Worm (Caenorhabditis elegans): ENCODE data around the gene age-1.

age-1 gene

ce11 chrII:11545299-11545951, 18.6 kb upstream of the age-1 start, which contains the start of gene dnj-13 (continued):
- peak; percentile 72 for TF ChIP-seq ztf-4 (tag; optimal IDR thresholded peaks at IDR 0.05)
- TF ChIP-seq fkh-10 (GFP tag; optimal IDR thresholded peaks at IDR 0.05) = peak; percentile 85
- peak; percentile 71 for TF ChIP-seq lin-39 (tag; optimal IDR thresholded peaks at IDR 0.05)

DNA sequence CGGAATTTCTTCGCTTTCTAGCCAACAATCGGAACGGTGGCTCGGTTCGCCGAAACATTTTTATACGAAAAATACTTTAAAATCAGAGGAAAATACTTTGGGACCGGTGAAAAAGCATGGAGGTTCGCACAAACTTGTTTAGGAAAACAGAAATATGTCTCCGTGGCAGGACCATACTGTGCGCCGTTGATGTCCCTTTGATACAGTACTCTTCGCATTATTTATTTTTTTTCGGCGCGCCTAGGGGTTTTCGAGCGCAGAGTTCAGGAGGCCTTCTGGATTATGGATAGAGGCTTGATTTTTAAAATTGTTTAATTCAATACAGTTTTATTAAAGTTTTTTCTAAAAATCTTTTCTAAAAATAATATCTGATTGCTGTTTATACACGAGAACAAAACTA, 17.9 kb upstream of the age-1 start, which contains the start of gene F54D5.9:
Gene F54D5.9 (minus strand): TSS at position 115 of the 400 bp plus-strand sequence.
- TF ChIP-seq ama-1 (optimal IDR thresholded peaks at IDR 0.05) (peak; percentile 3), daf-12 (tag; optimal IDR thresholded peaks at IDR 0.05) (no peak), skn-1 (tag; optimal IDR thresholded peaks at IDR 0.05) (no peak)

ce11 chrII:11542958-11543357, 16.1 kb upstream of the age-1 start:
- TF ChIP-seq nhr-77 (tag; optimal IDR thresholded peaks at IDR 0.05) (no peak), nhr-67 (tag; optimal IDR thresholded peaks at IDR 0.05) (no peak), ztf-11 (tag; optimal IDR thresholded peaks at IDR 0.05) (no peak), pha-4 (tag; optimal IDR thresholded peaks at IDR 0.05) (no peak), lin-39 (tag; optimal IDR thresholded peaks at IDR 0.05) (no peak)

- peak; percentile 31 for TF ChIP-seq lin-15B (tag; optimal IDR thresholded peaks at IDR 0.05)
- TF ChIP-seq pqm-1 (tag; optimal IDR thresholded peaks at IDR 0.05) = no peak
- TF ChIP-seq mml-1 (tag; optimal IDR thresholded peaks at IDR 0.05) = no peak
- no peak for TF ChIP-seq eor-1 (tag; optimal IDR thresholded peaks at IDR 0.05)
- no peak for TF ChIP-seq ceh-16 (tag; optimal IDR thresholded peaks at IDR 0.05)
- TF ChIP-seq fos-1 (tag; optimal IDR thresholded peaks at IDR 0.05) = no peak
- no peak for TF ChIP-seq nhr-11 (tag; optimal IDR thresholded peaks at IDR 0.05)
- TF ChIP-seq elt-1 (tag; optimal IDR thresholded peaks at IDR 0.05) = peak; percentile 17
- TF ChIP-seq aly-2 (tag; optimal IDR thresholded peaks at IDR 0.05) = no peak
- no peak for TF ChIP-seq elt-2 (tag; optimal IDR thresholded peaks at IDR 0.05)
- no peak for TF ChIP-seq ztf-4 (tag; optimal IDR thresholded peaks at IDR 0.05)
- peak; percentile 37 for TF ChIP-seq pha-4 (tag; optimal IDR thresholded peaks at IDR 0.05)
- TF ChIP-seq unc-62 (GFP tag; optimal IDR thresholded peaks at IDR 0.05) = no peak
- no peak for TF ChIP-seq ama-1 (optimal IDR thresholded peaks at IDR 0.05)
- no peak for TF ChIP-seq egl-27 (tag; optimal IDR thresholded peaks at IDR 0.05)
- peak; percentile 34 for TF ChIP-seq ceh-28 (tag; optimal IDR thresholded peaks at IDR 0.05)
- TF ChIP-seq hmg-11 (tag; optimal IDR thresholded peaks at IDR 0.05) = peak; percentile 42
- TF ChIP-seq fkh-2 (tag; optimal IDR thresholded peaks at IDR 0.05) = no peak
- peak; percentile 56 for TF ChIP-seq snpc-4 (tag; optimal IDR thresholded peaks at IDR 0.05)
- TF ChIP-seq nhr-25 (tag; optimal IDR thresholded peaks at IDR 0.05) = peak; percentile 10
- no peak for TF ChIP-seq nhr-23 (tag; optimal IDR thresholded peaks at IDR 0.05)
- TF ChIP-seq zag-1 (tag; optimal IDR thresholded peaks at IDR 0.05) = no peak
- no peak for TF ChIP-seq tbx-2 (tag; optimal IDR thresholded peaks at IDR 0.05)
- TF ChIP-seq nfya-1 (tag; optimal IDR thresholded peaks at IDR 0.05; ENCODE audit: insufficient read depth) = peak; percentile 44
- no peak for TF ChIP-seq daf-12 (tag; optimal IDR thresholded peaks at IDR 0.05)
- TF ChIP-seq ceh-9 (tag; optimal IDR thresholded peaks at IDR 0.05) = no peak
- no peak for TF ChIP-seq egl-5 (tag; optimal IDR thresholded peaks at IDR 0.05)
- TF ChIP-seq nhr-12 (tag; optimal IDR thresholded peaks at IDR 0.05) = no peak
- TF ChIP-seq nhr-77 (tag; optimal IDR thresholded peaks at IDR 0.05) = no peak
- TF ChIP-seq mdl-1 (tag; optimal IDR thresholded peaks at IDR 0.05) = no peak
- no peak for TF ChIP-seq nhr-76 (tag; optimal IDR thresholded peaks at IDR 0.05)
- TF ChIP-seq sea-2 (GFP tag; optimal IDR thresholded peaks at IDR 0.05) = no peak
- TF ChIP-seq lin-39 (tag; optimal IDR thresholded peaks at IDR 0.05) = peak; percentile 55
These were observed 15.5 kb upstream of the age-1 start, which contains the start of gene gtf-2E2 for ce11 chrII:11542385-11542784. gtf-2E2 (minus strand) TSS chrII:11542495.

ce11 chrII:11538741-11539140, 11.9 kb upstream of the age-1 start, which contains the start of gene Y62F5A.9:
Y62F5A.9 (minus strand) TSS chrII:11538841.
- TF ChIP-seq ceh-16 (tag; optimal IDR thresholded peaks at IDR 0.05) (no peak), sea-2 (GFP tag; optimal IDR thresholded peaks at IDR 0.05) (no peak), fkh-10 (GFP tag; optimal IDR thresholded peaks at IDR 0.05) (no peak), jun-1 (tag; optimal IDR thresholded peaks at IDR 0.05) (no peak), hmg-11 (tag; optimal IDR thresholded peaks at IDR 0.05) (no peak)

Data from whole organism, L3 larva.